Fruit fly (Drosophila melanogaster) whole organism, embryonic: ENCODE data around the gene Sfp38D.
A peak's percentile ranks its signal among the peaks of the same experiment; 100 is the strongest.

ENCODE experiments used
- CG10267 ChIP-seq: fragments of 200-800 bp; sonication (Bioruptor generic); optimal IDR thresholded peaks from 2 replicates; lab custom pipeline; 2018; ENCODE audit warnings: missing biosample characterization, mild to moderate bottlenecking, missing genetic modification characterization, moderate library complexity
- CG12155 ChIP-seq: fragments of 200-800 bp; sonication (Bioruptor generic); optimal IDR thresholded peaks from 3 replicates; lab custom pipeline; 2016; ENCODE audit warnings: missing biosample characterization, missing genetic modification characterization
- CG1233 ChIP-seq: fragments of 200-800 bp; sonication (Bioruptor generic); optimal IDR thresholded peaks from 4 replicates; lab custom pipeline; 2018; ENCODE audit warnings: missing biosample characterization, mild to moderate bottlenecking, missing genetic modification characterization
- CG13296 ChIP-seq: fragments of 200-800 bp; sonication (Bioruptor generic); optimal IDR thresholded peaks from 3 replicates; lab custom pipeline; 2018; ENCODE audit warnings: missing biosample characterization, mild to moderate bottlenecking, missing genetic modification characterization
- CG13424 ChIP-seq: fragments of 200-800 bp; sonication (Bioruptor generic); optimal IDR thresholded peaks from 2 replicates; lab custom pipeline; 2019; ENCODE audit warnings: missing biosample characterization, mild to moderate bottlenecking, missing genetic modification characterization, moderate library complexity
- CG14710 ChIP-seq: fragments of 200-800 bp; sonication (Bioruptor generic); optimal IDR thresholded peaks from 3 replicates; lab custom pipeline; 2019; ENCODE audit warnings: missing biosample characterization, mild to moderate bottlenecking, missing genetic modification characterization, moderate library complexity
- CG15601 ChIP-seq: fragments of 200-800 bp; sonication (Bioruptor generic); optimal IDR thresholded peaks from 3 replicates; lab custom pipeline; 2019; ENCODE audit warnings: missing biosample characterization, mild to moderate bottlenecking, missing genetic modification characterization, moderate library complexity
- CG17385 ChIP-seq: fragments of 200-800 bp; sonication (Bioruptor generic); optimal IDR thresholded peaks from 3 replicates; lab custom pipeline; 2018; ENCODE audit warnings: missing biosample characterization, mild to moderate bottlenecking, missing genetic modification characterization
- CG18011 ChIP-seq: fragments of 200-800 bp; sonication (Bioruptor generic); optimal IDR thresholded peaks from 2 replicates; lab custom pipeline; 2017; ENCODE audit warnings: missing biosample characterization, missing genetic modification characterization, mild to moderate bottlenecking, moderate library complexity, missing genotype
- CG2116 ChIP-seq: fragments of 200-800 bp; sonication (Bioruptor generic); optimal IDR thresholded peaks from 3 replicates; lab custom pipeline; 2018; ENCODE audit warnings: missing biosample characterization, mild to moderate bottlenecking, missing genetic modification characterization
- CG30020 ChIP-seq: fragments of 200-800 bp; optimal IDR thresholded peaks from 2 replicates; lab custom pipeline; 2019; ENCODE audit warnings: missing biosample characterization, mild to moderate bottlenecking, missing genetic modification characterization, moderate library complexity
- CG3995 ChIP-seq: fragments of 200-800 bp; sonication (Bioruptor generic); optimal IDR thresholded peaks from 3 replicates; lab custom pipeline; 2016; ENCODE audit warnings: missing biosample characterization, missing genetic modification characterization
- CG6854 ChIP-seq: fragments of 200-800 bp; sonication (Bioruptor generic); optimal IDR thresholded peaks from 3 replicates; lab custom pipeline; 2017; ENCODE audit warnings: missing biosample characterization, mild to moderate bottlenecking, missing genetic modification characterization
- CG7963 ChIP-seq: fragments of 200-800 bp; sonication (Bioruptor generic); IDR thresholded peaks from 3 replicates; pipeline ENCODE4 v1.3.6; 2022; ENCODE audit warnings: missing biosample characterization, missing genetic modification characterization; ENCODE audit not compliant: partially characterized antibody
- CG7987 ChIP-seq: fragments of 200-800 bp; sonication (Bioruptor generic); optimal IDR thresholded peaks from 2 replicates; lab custom pipeline; 2018; ENCODE audit warnings: missing biosample characterization, mild to moderate bottlenecking, missing genetic modification characterization, moderate library complexity
- CG8089 ChIP-seq: fragments of 200-800 bp; sonication (Bioruptor generic); optimal IDR thresholded peaks from 3 replicates; lab custom pipeline; 2016; ENCODE audit warnings: missing biosample characterization, missing genetic modification characterization
- CoRest ChIP-seq: fragments of 200-800 bp; sonication (Bioruptor generic); optimal IDR thresholded peaks from 3 replicates; lab custom pipeline; 2018; ENCODE audit warnings: missing biosample characterization, mild to moderate bottlenecking, missing genetic modification characterization, moderate library complexity
- Dad ChIP-seq: fragments of 200-800 bp; sonication (Bioruptor generic); optimal IDR thresholded peaks from 3 replicates; lab custom pipeline; 2016; ENCODE audit warnings: missing biosample characterization, missing genetic modification characterization
- Dp ChIP-seq: fragments of 200-800 bp; sonication (Bioruptor generic); optimal IDR thresholded peaks from 2 replicates; lab custom pipeline; 2018; ENCODE audit warnings: missing biosample characterization, mild to moderate bottlenecking, missing genetic modification characterization, moderate library complexity
- E2f2 ChIP-seq: fragments of 200-800 bp; sonication (Bioruptor generic); IDR thresholded peaks from 2 replicates; pipeline ENCODE4 v1.3.6; 2022; ENCODE audit warnings: missing biosample characterization, missing genetic modification characterization
- Fer3 ChIP-seq: fragments of 200-800 bp; sonication (Bioruptor generic); optimal IDR thresholded peaks from 2 replicates; lab custom pipeline; 2018; ENCODE audit warnings: missing biosample characterization, mild to moderate bottlenecking, missing genetic modification characterization, moderate library complexity
- Lhr ChIP-seq: fragments of 200-800 bp; sonication (Bioruptor generic); optimal IDR thresholded peaks from 3 replicates; lab custom pipeline; 2017; ENCODE audit warnings: mild to moderate bottlenecking, missing biosample characterization, missing genetic modification reagents, missing genetic modification characterization
- MBD-R2 ChIP-seq: fragments of 200-800 bp; sonication (Bioruptor generic); IDR thresholded peaks from 2 replicates; pipeline ENCODE4 v1.3.6; 2022; ENCODE audit warnings: missing biosample characterization, missing genetic modification characterization
- Max ChIP-seq: fragments of 200-800 bp; sonication (Bioruptor generic); optimal IDR thresholded peaks from 2 replicates; lab custom pipeline; 2016; ENCODE audit warnings: missing biosample characterization, mild to moderate bottlenecking, missing genetic modification characterization
- Meics ChIP-seq: fragments of 200-800 bp; sonication (Bioruptor generic); optimal IDR thresholded peaks from 2 replicates; lab custom pipeline; 2017; ENCODE audit warnings: missing biosample characterization, mild to moderate bottlenecking, missing genetic modification characterization
- Mrtf ChIP-seq: fragments of 200-800 bp; sonication (Bioruptor generic); IDR thresholded peaks from 3 replicates; pipeline ENCODE4 v1.3.6; 2022; ENCODE audit warnings: missing biosample characterization, missing genetic modification characterization
- Myb ChIP-seq: fragments of 200-800 bp; sonication (Bioruptor generic); optimal IDR thresholded peaks from 2 replicates; lab custom pipeline; 2016; ENCODE audit warnings: missing biosample characterization, missing genetic modification characterization
- NfI ChIP-seq: fragments of 200-800 bp; sonication (Bioruptor generic); optimal IDR thresholded peaks from 3 replicates; lab custom pipeline; 2018; ENCODE audit warnings: missing biosample characterization, mild to moderate bottlenecking, missing genetic modification characterization, moderate library complexity
- Pdp1 ChIP-seq, 2 experiments: fragments of 200-800 bp; sonication (Bioruptor generic); optimal IDR thresholded peaks; 3 replicates each; lab custom pipeline; 2016; ENCODE audit warnings: missing biosample characterization in 2 of 2, missing genetic modification characterization in 2 of 2, mild to moderate bottlenecking in 1 of 2, moderate library complexity in 1 of 2
- YL-1 ChIP-seq: fragments of 200-800 bp; sonication (Bioruptor generic); optimal IDR thresholded peaks from 3 replicates; lab custom pipeline; 2017; ENCODE audit warnings: missing biosample characterization, mild to moderate bottlenecking, missing genetic modification characterization
- ash1 ChIP-seq: fragments of 200-800 bp; sonication (Bioruptor generic); optimal IDR thresholded peaks from 2 replicates; lab custom pipeline; 2018; ENCODE audit warnings: missing biosample characterization, mild to moderate bottlenecking, missing genetic modification characterization
- chinmo ChIP-seq: fragments of 200-800 bp; sonication (Bioruptor generic); IDR thresholded peaks from 4 replicates; pipeline ENCODE4 v1.3.6; 2022; ENCODE audit warnings: missing biosample characterization, missing genetic modification characterization; ENCODE audit not compliant: partially characterized antibody
- crp ChIP-seq, 2 experiments: fragments of 200-800 bp; sonication (Bioruptor generic); optimal IDR thresholded peaks; 2 replicates in 1 of 2; 3 replicates in 1 of 2; lab custom pipeline; 2017; ENCODE audit warnings: missing biosample characterization in 2 of 2, missing genetic modification characterization in 2 of 2, mild to moderate bottlenecking in 1 of 2, moderate library complexity in 1 of 2
- ftz-f1 ChIP-seq: fragments of 200-800 bp; sonication (Bioruptor generic); optimal IDR thresholded peaks from 2 replicates; lab custom pipeline; 2016; ENCODE audit warnings: missing biosample characterization, missing genetic modification characterization
- fu2 ChIP-seq: fragments of 200-800 bp; sonication (Bioruptor generic); optimal IDR thresholded peaks from 2 replicates; lab custom pipeline; 2016; ENCODE audit warnings: missing biosample characterization, missing genetic modification characterization
- gce ChIP-seq: fragments of 200-800 bp; sonication (Bioruptor generic); IDR thresholded peaks from 3 replicates; pipeline ENCODE4 v1.3.6; 2022; ENCODE audit warnings: missing biosample characterization, missing genetic modification characterization
- gfzf ChIP-seq: fragments of 200-800 bp; sonication (Bioruptor generic); optimal IDR thresholded peaks from 2 replicates; lab custom pipeline; 2016; ENCODE audit warnings: missing biosample characterization, mild to moderate bottlenecking, missing genetic modification characterization, moderate library complexity
- grau ChIP-seq: fragments of 200-800 bp; optimal IDR thresholded peaks from 3 replicates; lab custom pipeline; 2019; ENCODE audit warnings: missing biosample characterization, mild to moderate bottlenecking, missing genetic modification characterization, moderate library complexity
- her ChIP-seq: fragments of 200-800 bp; sonication (Bioruptor generic); optimal IDR thresholded peaks from 2 replicates; lab custom pipeline; 2016; ENCODE audit warnings: missing biosample characterization, missing genetic modification characterization
- jigr1 ChIP-seq: fragments of 200-800 bp; sonication (Bioruptor generic); IDR thresholded peaks from 3 replicates; pipeline ENCODE4 v1.3.6; 2022; ENCODE audit warnings: missing biosample characterization, missing genetic modification characterization
- lilli ChIP-seq: fragments of 200-800 bp; sonication (Bioruptor generic); optimal IDR thresholded peaks from 3 replicates; lab custom pipeline; 2016; ENCODE audit warnings: missing biosample characterization, missing genetic modification characterization
- nmo ChIP-seq: fragments of 200-800 bp; sonication (Bioruptor generic); optimal IDR thresholded peaks from 2 replicates; lab custom pipeline; 2018; ENCODE audit warnings: missing biosample characterization, mild to moderate bottlenecking, missing genetic modification characterization, moderate library complexity
- phol ChIP-seq: fragments of 200-800 bp; sonication (Bioruptor generic); optimal IDR thresholded peaks from 3 replicates; lab custom pipeline; 2018; ENCODE audit warnings: missing biosample characterization, mild to moderate bottlenecking, missing genetic modification characterization, moderate library complexity
- pnt ChIP-seq: fragments of 200-800 bp; sonication (Bioruptor generic); optimal IDR thresholded peaks from 3 replicates; lab custom pipeline; 2016; ENCODE audit warnings: missing biosample characterization, missing genetic modification characterization
- sens ChIP-seq: fragments of 200-800 bp; sonication (Bioruptor generic); peaks from one replicate; lab custom pipeline; 2016; ENCODE audit warnings: missing biosample characterization, missing genetic modification characterization
- sima ChIP-seq: fragments of 200-800 bp; sonication (Bioruptor generic); optimal IDR thresholded peaks from 2 replicates; lab custom pipeline; 2016; ENCODE audit warnings: missing biosample characterization, missing genetic modification characterization
- trem ChIP-seq: fragments of 200-800 bp; optimal IDR thresholded peaks from 3 replicates; lab custom pipeline; 2019; ENCODE audit warnings: missing biosample characterization, mild to moderate bottlenecking, missing genetic modification characterization, moderate library complexity
- twi ChIP-seq: fragments of 200-800 bp; optimal IDR thresholded peaks from 2 replicates; lab custom pipeline; 2019; ENCODE audit warnings: missing biosample characterization, mild to moderate bottlenecking, missing genetic modification characterization, moderate library complexity
- zf30C ChIP-seq: fragments of 200-800 bp; sonication (Bioruptor generic); optimal IDR thresholded peaks from 3 replicates; lab custom pipeline; 2018; ENCODE audit warnings: missing biosample characterization, mild to moderate bottlenecking, missing genetic modification characterization

Sfp38D gene

DNA sequence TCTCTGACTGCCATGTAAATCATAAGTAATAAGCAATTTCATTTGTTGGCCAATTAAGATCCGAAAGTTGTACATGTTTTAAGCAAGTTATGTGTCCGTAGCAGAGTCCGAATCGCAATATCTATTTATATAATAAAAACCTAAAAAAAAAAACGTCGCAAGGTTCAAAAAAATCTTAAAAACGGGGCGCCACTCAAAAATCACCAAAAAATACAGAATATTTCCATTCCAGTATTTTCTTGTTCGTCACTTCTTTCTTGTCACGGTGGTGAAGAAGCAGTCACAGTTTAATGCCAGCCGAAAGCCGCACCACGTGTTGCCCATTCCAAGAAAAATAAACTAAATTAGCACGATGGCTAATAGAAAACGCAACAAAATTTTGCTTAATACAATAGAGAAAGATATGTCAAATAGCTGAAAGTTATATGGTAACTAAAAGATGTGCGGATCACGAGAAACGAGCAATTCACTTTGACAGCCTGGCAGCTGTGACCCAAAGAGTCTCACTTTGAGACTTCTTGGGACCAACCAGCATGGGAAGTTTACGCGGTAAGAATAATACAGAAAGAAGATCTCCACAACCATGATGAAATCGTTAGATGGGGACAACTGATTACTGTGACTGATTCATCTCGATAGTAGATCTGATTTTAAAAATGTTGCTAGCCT lies 6.7 kb downstream of the Sfp38D start:
- no peak for TF ChIP-seq CG1233
- TF ChIP-seq grau (tag; lab: Kevin White, UChicago): peak; percentile 15
- TF ChIP-seq CG18011: no peak
- no peak for TF ChIP-seq CG13424 (tag; lab: Kevin White, UChicago)
- no peak for TF ChIP-seq jigr1
- TF ChIP-seq Pdp1 (GFP tag; optimal IDR thresholded peaks at IDR 0.05; lab: Kevin White, UChicago): peak in 1 of 2 experiments; percentile 90
- TF ChIP-seq fu2 (GFP tag; lab: Kevin White, UChicago): peak; percentile 49
- peak; percentile 21 for TF ChIP-seq CoRest (tag; lab: Kevin White, UChicago)
- TF ChIP-seq Mrtf (GFP tag; lab: Robert Waterston, UW): no peak
- TF ChIP-seq CG14710 (tag; lab: Kevin White, UChicago): peak; percentile 24
- peak; percentile 4 for TF ChIP-seq Meics (GFP tag; lab: Kevin White, UChicago)
- peak; percentile 30 for TF ChIP-seq Lhr
- no peak for TF ChIP-seq sima (GFP tag; lab: Kevin White, UChicago)
- TF ChIP-seq ash1 (GFP tag; lab: Kevin White, UChicago): no peak
- TF ChIP-seq YL-1: peak; percentile 63
- peak; percentile 84 for TF ChIP-seq Max (GFP tag; lab: Kevin White, UChicago)
- TF ChIP-seq chinmo (GFP tag; lab: Robert Waterston, UW): no peak
- peak; percentile 4 for TF ChIP-seq CG30020 (tag; lab: Kevin White, UChicago)
- TF ChIP-seq CG7987 (GFP tag; lab: Kevin White, UChicago): no peak
- TF ChIP-seq Dad (GFP tag; lab: Kevin White, UChicago): peak; percentile 6
- TF ChIP-seq nmo (GFP tag; lab: Kevin White, UChicago): peak; percentile 50
- TF ChIP-seq NfI (GFP tag; lab: Kevin White, UChicago): no peak
- peak; percentile 14 for TF ChIP-seq CG12155 (GFP tag; lab: Kevin White, UChicago)
- TF ChIP-seq trem (tag; lab: Kevin White, UChicago): peak; percentile 49
- peak in 1 of 2 experiments; percentile 73 for TF ChIP-seq crp (GFP tag; optimal IDR thresholded peaks at IDR 0.05; lab: Kevin White, UChicago)
- TF ChIP-seq Myb (GFP tag; lab: Kevin White, UChicago): peak; percentile 11
- TF ChIP-seq CG3995 (GFP tag; lab: Kevin White, UChicago): peak; percentile 99
- TF ChIP-seq MBD-R2 (GFP tag; lab: Robert Waterston, UW): no peak
- TF ChIP-seq Fer3: peak; percentile 11
- TF ChIP-seq CG10267: peak; percentile 24
- TF ChIP-seq gce (GFP tag; lab: Robert Waterston, UW): no peak
- peak; percentile 74 for TF ChIP-seq sens
- peak; percentile 0 for TF ChIP-seq ftz-f1 (GFP tag; lab: Kevin White, UChicago)
- TF ChIP-seq CG17385: peak; percentile 45
- TF ChIP-seq zf30C: peak; percentile 44
- TF ChIP-seq her (GFP tag; lab: Kevin White, UChicago): peak; percentile 5
- TF ChIP-seq phol (tag; lab: Kevin White, UChicago): peak; percentile 5
- TF ChIP-seq E2f2 (GFP tag; lab: Robert Waterston, UW): no peak
- TF ChIP-seq twi: peak; percentile 1
- peak; percentile 24 for TF ChIP-seq lilli
- peak; percentile 24 for TF ChIP-seq CG2116 (GFP tag; lab: Kevin White, UChicago)
- TF ChIP-seq pnt: no peak
- TF ChIP-seq CG8089 (GFP tag; lab: Kevin White, UChicago): no peak
- no peak for TF ChIP-seq CG13296 (GFP tag; lab: Kevin White, UChicago)
- no peak for TF ChIP-seq CG7963 (GFP tag; lab: Robert Waterston, UW)
- TF ChIP-seq CG15601: no peak
- no peak for TF ChIP-seq CG6854 (GFP tag; lab: Kevin White, UChicago)
- TF ChIP-seq gfzf (GFP tag; lab: Kevin White, UChicago): peak; percentile 91
- TF ChIP-seq Dp: peak; percentile 65
